Worm (Caenorhabditis elegans) whole organism, mixed stage, embryonic: ENCODE data around the gene F43C11.10.

Experiments used
- ceh-39 ChIP-seq: fragments of 150-350 bp; optimal IDR thresholded peaks from 2 replicates; lab custom pipeline; 2014; ENCODE audit warnings: missing biosample characterization, missing genetic modification characterization
- ceh-43 ChIP-seq: fragments of 200-800 bp; sonication (Bioruptor generic); optimal IDR thresholded peaks from 2 replicates; lab custom pipeline; 2018; ENCODE audit warnings: mild to moderate bottlenecking, missing genetic modification characterization, moderate library complexity, missing compliant biosample characterization
- ceh-83 ChIP-seq: fragments of 200-800 bp; sonication (Bioruptor generic); optimal IDR thresholded peaks from 2 replicates; lab custom pipeline; 2018; ENCODE audit warnings: mild to moderate bottlenecking, missing genetic modification characterization, missing compliant biosample characterization
- ces-1 ChIP-seq: fragments of 150-350 bp; optimal IDR thresholded peaks from 2 replicates; lab custom pipeline; 2014; ENCODE audit warnings: missing biosample characterization, missing genetic modification reagents, missing genetic modification characterization
- cnd-1 ChIP-seq: fragments of 200-800 bp; sonication (Bioruptor generic); optimal IDR thresholded peaks from 2 replicates; lab custom pipeline; 2018; ENCODE audit warnings: mild to moderate bottlenecking, missing genetic modification characterization, missing compliant biosample characterization
- elt-3 ChIP-seq: fragments of 150-350 bp; optimal IDR thresholded peaks from 2 replicates; lab custom pipeline; 2014; ENCODE audit warnings: missing biosample characterization, missing genetic modification characterization
- flh-1 ChIP-seq: fragments of 200-800 bp; sonication (Bioruptor generic); optimal IDR thresholded peaks from 2 replicates; lab custom pipeline; 2018; ENCODE audit warnings: mild to moderate bottlenecking, missing genetic modification characterization, moderate library complexity, missing compliant biosample characterization
- ham-2 ChIP-seq: fragments of 200-800 bp; sonication (Bioruptor generic); optimal IDR thresholded peaks from 2 replicates; lab custom pipeline; 2018; ENCODE audit warnings: mild to moderate bottlenecking, missing genetic modification characterization, missing compliant biosample characterization
- hlh-1 ChIP-seq: fragments of 150-350 bp; optimal IDR thresholded peaks from 2 replicates; lab custom pipeline; 2014; ENCODE audit warnings: missing biosample characterization, missing genetic modification reagents, missing genetic modification characterization
- lin-13 ChIP-seq: fragments of 150-350 bp; optimal IDR thresholded peaks from 2 replicates; lab custom pipeline; 2014; ENCODE audit warnings: missing biosample characterization, missing genetic modification characterization
- lin-32 ChIP-seq: fragments of 200-800 bp; sonication (Bioruptor generic); optimal IDR thresholded peaks from 2 replicates; lab custom pipeline; 2018; ENCODE audit warnings: mild to moderate bottlenecking, missing genetic modification characterization, missing compliant biosample characterization
- lsy-2 ChIP-seq: fragments of 150-350 bp; optimal IDR thresholded peaks from 2 replicates; lab custom pipeline; 2014; ENCODE audit warnings: missing biosample characterization, missing genetic modification characterization
- mab-5 ChIP-seq: fragments of 150-350 bp; optimal IDR thresholded peaks from 2 replicates; lab custom pipeline; 2014; ENCODE audit warnings: missing biosample characterization, missing genetic modification characterization
- mls-2 ChIP-seq: sonication (generic microtip); optimal IDR thresholded peaks from 2 replicates; lab custom pipeline; 2016; ENCODE audit warnings: mild to moderate bottlenecking, missing genetic modification characterization, moderate library complexity, missing compliant biosample characterization
- nhr-12 ChIP-seq: fragments of 150-350 bp; optimal IDR thresholded peaks from 2 replicates; lab custom pipeline; 2014; ENCODE audit warnings: missing biosample characterization, missing genetic modification characterization
- nhr-2 ChIP-seq: fragments of 150-350 bp; optimal IDR thresholded peaks from 2 replicates; lab custom pipeline; 2014; ENCODE audit warnings: missing biosample characterization, missing genetic modification characterization
- nhr-237 ChIP-seq: fragments of 150-350 bp; optimal IDR thresholded peaks from 2 replicates; lab custom pipeline; 2014; ENCODE audit warnings: missing biosample characterization, missing genetic modification characterization
- nhr-28 ChIP-seq: fragments of 150-350 bp; optimal IDR thresholded peaks from 2 replicates; lab custom pipeline; 2014; ENCODE audit warnings: missing biosample characterization, missing genetic modification characterization
- pha-4 ChIP-seq: fragments of 150-350 bp; optimal IDR thresholded peaks from 2 replicates; lab custom pipeline; 2018; ENCODE audit warnings: missing biosample characterization, missing genetic modification reagents, missing genetic modification characterization
- sem-2 ChIP-seq: fragments of 200-800 bp; sonication (Bioruptor generic); optimal IDR thresholded peaks from 2 replicates; lab custom pipeline; 2018; ENCODE audit warnings: mild to moderate bottlenecking, missing genetic modification characterization, missing compliant biosample characterization
- snpc-4 ChIP-seq: fragments of 150-350 bp; optimal IDR thresholded peaks from 2 replicates; lab custom pipeline; 2014; ENCODE audit warnings: missing biosample characterization, missing genetic modification characterization
- sptf-1 ChIP-seq: sonication (generic microtip); optimal IDR thresholded peaks from 2 replicates; lab custom pipeline; 2017; ENCODE audit warnings: mild to moderate bottlenecking, missing genetic modification characterization, moderate library complexity, missing compliant biosample characterization
- tbx-8 ChIP-seq: fragments of 200-800 bp; sonication (Bioruptor generic); optimal IDR thresholded peaks from 2 replicates; lab custom pipeline; 2018; ENCODE audit warnings: mild to moderate bottlenecking, missing genetic modification characterization, moderate library complexity, missing compliant biosample characterization
- unc-120 ChIP-seq: sonication (generic microtip); optimal IDR thresholded peaks from 2 replicates; lab custom pipeline; 2017; ENCODE audit warnings: missing genetic modification characterization, missing compliant biosample characterization; ENCODE audit not compliant: poor library complexity, severe bottlenecking
- unc-62 ChIP-seq: fragments of 150-350 bp; optimal IDR thresholded peaks from 2 replicates; lab custom pipeline; 2014; ENCODE audit warnings: missing biosample characterization, missing genetic modification reagents, missing genetic modification characterization
- zip-8 ChIP-seq: fragments of 150-350 bp; optimal IDR thresholded peaks from 2 replicates; lab custom pipeline; 2014; ENCODE audit warnings: missing biosample characterization, missing genetic modification characterization
- ztf-11 ChIP-seq: fragments of 150-350 bp; optimal IDR thresholded peaks from 2 replicates; lab custom pipeline; 2014; ENCODE audit warnings: missing biosample characterization, missing genetic modification characterization

F43C11.10 gene

ce11 chrII:2377751-2378150 is 25.3 kb upstream of the F43C11.10 start, which contains the start of gene F16G10.6:
Gene F16G10.6, minus strand, starts transcription at chrII:2377851.
- TF ChIP-seq pha-4 (tag; lab: Kevin White, UChicago) (no peak), nhr-237 (tag; lab: Kevin White, UChicago) (no peak), lin-13 (tag; lab: Kevin White, UChicago) (no peak), flh-1 (GFP tag; lab: Kevin White, UChicago) (no peak), ham-2 (GFP tag; lab: Kevin White, UChicago) (no peak)
- TF ChIP-seq, all 35 proteins: peak for 0

ce11 chrII:2374973-2375372 is 22.5 kb upstream of the F43C11.10 start, which contains the start of gene F16G10.2:
Gene F16G10.2, plus strand, starts transcription at chrII:2375273.
- TF ChIP-seq mls-2 (tag; lab: Kevin White, UChicago): no peak
- no peak for TF ChIP-seq ham-2 (GFP tag; lab: Kevin White, UChicago)
- no peak for TF ChIP-seq mab-5
- TF ChIP-seq elt-3 (tag; lab: Kevin White, UChicago): no peak
- TF ChIP-seq pha-4 (tag; lab: Kevin White, UChicago): no peak
- TF ChIP-seq lsy-2 (tag; lab: Kevin White, UChicago): no peak
- TF ChIP-seq lin-13 (tag; lab: Kevin White, UChicago): no peak
- no peak for TF ChIP-seq nhr-2 (tag; lab: Kevin White, UChicago)
- TF ChIP-seq flh-1 (GFP tag; lab: Kevin White, UChicago): no peak

- TF ChIP-seq lin-32 (GFP tag; lab: Kevin White, UChicago): no peak
- no peak for TF ChIP-seq elt-3 (tag; lab: Kevin White, UChicago)
- TF ChIP-seq snpc-4 (tag; lab: Kevin White, UChicago): no peak
- no peak for TF ChIP-seq ceh-43 (GFP tag; lab: Kevin White, UChicago)
- no peak for TF ChIP-seq nhr-12
- TF ChIP-seq nhr-28 (tag; lab: Kevin White, UChicago): no peak
- TF ChIP-seq ztf-11 (tag; lab: Kevin White, UChicago): no peak
- no peak for TF ChIP-seq unc-62 (GFP tag; lab: Kevin White, UChicago)
- TF ChIP-seq lsy-2 (tag; lab: Kevin White, UChicago): no peak
These were observed 19.6 kb upstream of the F43C11.10 start, which contains the start of gene F16G10.3 for ce11 chrII:2372090-2372489. Gene F16G10.3, plus strand, starts transcription at chrII:2372390.

- TF ChIP-seq nhr-237 (tag; lab: Kevin White, UChicago): no peak
- no peak for TF ChIP-seq mls-2 (tag; lab: Kevin White, UChicago)
- TF ChIP-seq sptf-1 (tag; lab: Kevin White, UChicago): no peak
- no peak for TF ChIP-seq unc-120 (tag; lab: Kevin White, UChicago)
- no peak for TF ChIP-seq tbx-8 (GFP tag; lab: Kevin White, UChicago)
- no peak for TF ChIP-seq nhr-12
These were observed 16.5 kb upstream of the F43C11.10 start, which contains the start of gene hpo-25 for ce11 chrII:2368956-2369355. Gene hpo-25, plus strand, starts transcription at chrII:2369256.

ce11 chrII:2366623-2367365 is 14.3 kb upstream of the F43C11.10 start, which contains the start of the genes F43C11.12 and F16G10.5:
Gene F43C11.12, minus strand, starts transcription at chrII:2366723.
Gene F16G10.5, plus strand, starts transcription at chrII:2367315.
- TF ChIP-seq nhr-2 (tag; lab: Kevin White, UChicago): no peak
- TF ChIP-seq nhr-28 (tag; lab: Kevin White, UChicago): no peak
- no peak for TF ChIP-seq ztf-11 (tag; lab: Kevin White, UChicago)
- TF ChIP-seq sem-2 (GFP tag; lab: Kevin White, UChicago): no peak
- no peak for TF ChIP-seq cnd-1 (tag; lab: Kevin White, UChicago)
- no peak for TF ChIP-seq sptf-1 (tag; lab: Kevin White, UChicago)
- no peak for TF ChIP-seq lin-13 (tag; lab: Kevin White, UChicago)
- TF ChIP-seq ceh-39: no peak
- TF ChIP-seq ceh-83 (GFP tag; lab: Kevin White, UChicago): no peak
- no peak for TF ChIP-seq ces-1 (GFP tag; lab: Kevin White, UChicago)
- TF ChIP-seq hlh-1 (tag; lab: Kevin White, UChicago): no peak
- no peak for TF ChIP-seq lin-32 (GFP tag; lab: Kevin White, UChicago)
- TF ChIP-seq ham-2 (GFP tag; lab: Kevin White, UChicago): no peak
- no peak for TF ChIP-seq zip-8 (tag; lab: Kevin White, UChicago)
- TF ChIP-seq, all 35 proteins: peak for 0
